Worm (Caenorhabditis elegans) whole organism, young adult: ENCODE measurements around the gene srh-214.

ENCODE experiments used
- hlh-26 ChIP-seq: fragments of 200-800 bp; sonication (Bioruptor generic); conservative IDR thresholded peaks from 2 replicates; pipeline ENCODE4 v1.3.6; 2022; ENCODE audit warnings: missing genetic modification reagents, missing genetic modification characterization, missing compliant biosample characterization
- unc-130 ChIP-seq: sonication (generic microtip); optimal IDR thresholded peaks from 2 replicates; lab custom pipeline; 2016; ENCODE audit warnings: missing genetic modification reagents, missing genetic modification characterization, missing compliant biosample characterization

ce11 chrV:16857977-16858479 lies 28.5 kb upstream of the srh-214 start, which contains the start of the genes clec-31 and clec-22:
- TF ChIP-seq unc-130 (GFP tag; lab: Kevin White, UChicago) (no peak), hlh-26 (GFP tag; lab: Robert Waterston, UW) (no peak)
